Worm (Caenorhabditis elegans): ENCODE results near the gene Y19D2B.1.

- no peak for TF ChIP-seq W03F9.2 (tag; optimal IDR thresholded peaks at IDR 0.05)
- TF ChIP-seq him-1 (tag; optimal IDR thresholded peaks at IDR 0.05), result no peak
Observed at ce11 chrII:10956793-10957192, 34.0 kb upstream of the Y19D2B.1 start, which contains the start of gene R03D7.8.

Data from whole organism, L4/young adult.